Fruit fly (Drosophila melanogaster) S2 (cell line): Measurements from ENCODE around the gene nes.

Source experiments
- CG8478 ChIP-seq: fragments of >200 bp; optimal IDR thresholded peaks from 2 replicates; lab custom pipeline; 2018
- CTCF ChIP-seq, 2 experiments: fragments of >200 bp; optimal IDR thresholded peaks; 2 replicates each; lab custom pipeline; 2018

- TF ChIP-seq CG8478 (no peak), CTCF (optimal IDR thresholded peaks at IDR 0.05; lab: Kevin White, UChicago) (no peak)
Observed at dm6 chr3L:19231608-19232007, 28.9 kb downstream of the nes start.
